Fruit fly (Drosophila melanogaster) whole organism, embryonic: ENCODE data around the gene nAChRalpha2.
A peak's percentile ranks its signal among the peaks of the same experiment; 100 is the strongest.

Source experiments
- B-H2 ChIP-seq: fragments of 200-800 bp; sonication (Bioruptor generic); optimal IDR thresholded peaks from 2 replicates; lab custom pipeline; 2018; ENCODE audit warnings: missing biosample characterization, mild to moderate bottlenecking, missing genetic modification characterization
- BtbVII ChIP-seq: fragments of 200-800 bp; sonication (Bioruptor generic); optimal IDR thresholded peaks from 3 replicates; lab custom pipeline; 2017; ENCODE audit warnings: missing biosample characterization, mild to moderate bottlenecking, missing genetic modification characterization
- CG10147 ChIP-seq: fragments of 200-800 bp; sonication (Bioruptor generic); optimal IDR thresholded peaks from 2 replicates; lab custom pipeline; 2019; ENCODE audit warnings: missing biosample characterization, mild to moderate bottlenecking, missing genetic modification characterization, moderate library complexity
- CG10543 ChIP-seq: fragments of 200-800 bp; sonication (Bioruptor generic); optimal IDR thresholded peaks from 3 replicates; lab custom pipeline; 2017; ENCODE audit warnings: missing biosample characterization, mild to moderate bottlenecking, missing genetic modification characterization, moderate library complexity
- CG11504 ChIP-seq: fragments of 200-800 bp; sonication (Bioruptor generic); optimal IDR thresholded peaks from 3 replicates; lab custom pipeline; 2019; ENCODE audit warnings: missing biosample characterization, mild to moderate bottlenecking, missing genetic modification characterization, moderate library complexity
- CG11560 ChIP-seq: fragments of 200-800 bp; sonication (Bioruptor generic); IDR thresholded peaks from 3 replicates; pipeline ENCODE4 v1.3.6; 2022; ENCODE audit warnings: missing biosample characterization, missing genetic modification characterization
- CG12155 ChIP-seq: fragments of 200-800 bp; sonication (Bioruptor generic); optimal IDR thresholded peaks from 3 replicates; lab custom pipeline; 2016; ENCODE audit warnings: missing biosample characterization, missing genetic modification characterization
- CG12769 ChIP-seq: fragments of 200-800 bp; sonication (Bioruptor generic); optimal IDR thresholded peaks from 2 replicates; lab custom pipeline; 2019; ENCODE audit warnings: missing biosample characterization, mild to moderate bottlenecking, missing genetic modification characterization, moderate library complexity
- CG13424 ChIP-seq: fragments of 200-800 bp; sonication (Bioruptor generic); optimal IDR thresholded peaks from 2 replicates; lab custom pipeline; 2019; ENCODE audit warnings: missing biosample characterization, mild to moderate bottlenecking, missing genetic modification characterization, moderate library complexity
- CG13894 ChIP-seq: fragments of 200-800 bp; sonication (Bioruptor generic); optimal IDR thresholded peaks from 3 replicates; lab custom pipeline; 2018; ENCODE audit warnings: missing biosample characterization, mild to moderate bottlenecking, missing genetic modification characterization, moderate library complexity
- CG14014 ChIP-seq: fragments of 200-800 bp; sonication (Bioruptor generic); IDR thresholded peaks from 2 replicates; pipeline ENCODE4 v1.3.6; 2022; ENCODE audit warnings: missing biosample characterization, missing genetic modification characterization
- CG15269 ChIP-seq: fragments of 200-800 bp; sonication (Bioruptor generic); optimal IDR thresholded peaks from 2 replicates; lab custom pipeline; 2018; ENCODE audit warnings: missing biosample characterization, mild to moderate bottlenecking, missing genetic modification characterization, moderate library complexity
- CG15514 ChIP-seq: fragments of 200-800 bp; sonication (Bioruptor generic); optimal IDR thresholded peaks from 3 replicates; lab custom pipeline; 2017; ENCODE audit warnings: missing biosample characterization, missing genetic modification characterization, mild to moderate bottlenecking, moderate library complexity, missing genetic modification reagents
- CG17359 ChIP-seq: fragments of 200-800 bp; sonication (Bioruptor generic); optimal IDR thresholded peaks from 3 replicates; lab custom pipeline; 2018; ENCODE audit warnings: missing biosample characterization, mild to moderate bottlenecking, missing genetic modification characterization, moderate library complexity
- CG17361 ChIP-seq: fragments of 200-800 bp; sonication (Bioruptor generic); IDR thresholded peaks from 3 replicates; pipeline ENCODE4 v1.3.6; 2022; ENCODE audit warnings: missing biosample characterization, missing genetic modification characterization
- CG17385 ChIP-seq: fragments of 200-800 bp; sonication (Bioruptor generic); optimal IDR thresholded peaks from 3 replicates; lab custom pipeline; 2018; ENCODE audit warnings: missing biosample characterization, mild to moderate bottlenecking, missing genetic modification characterization
- CG17829 ChIP-seq: fragments of 200-800 bp; optimal IDR thresholded peaks from 2 replicates; lab custom pipeline; 2019; ENCODE audit warnings: missing biosample characterization, mild to moderate bottlenecking, missing genetic modification characterization, moderate library complexity
- CG18262 ChIP-seq: fragments of 200-800 bp; optimal IDR thresholded peaks from 3 replicates; lab custom pipeline; 2019; ENCODE audit warnings: missing biosample characterization, mild to moderate bottlenecking, missing genetic modification characterization, moderate library complexity
- CG2116 ChIP-seq: fragments of 200-800 bp; sonication (Bioruptor generic); optimal IDR thresholded peaks from 3 replicates; lab custom pipeline; 2018; ENCODE audit warnings: missing biosample characterization, mild to moderate bottlenecking, missing genetic modification characterization
- CG2120 ChIP-seq: fragments of 200-800 bp; sonication (Bioruptor generic); optimal IDR thresholded peaks from 3 replicates; lab custom pipeline; 2016; ENCODE audit warnings: missing biosample characterization, missing genetic modification characterization
- CG2678 ChIP-seq: fragments of 200-800 bp; sonication (Bioruptor generic); optimal IDR thresholded peaks from 3 replicates; lab custom pipeline; 2019; ENCODE audit warnings: missing biosample characterization, mild to moderate bottlenecking, missing genetic modification characterization, moderate library complexity
- CG32532 ChIP-seq: fragments of 200-800 bp; sonication (Bioruptor generic); IDR thresholded peaks from 2 replicates; pipeline ENCODE4 v1.3.6; 2022; ENCODE audit warnings: missing biosample characterization, missing genetic modification characterization
- CG3281 ChIP-seq: fragments of 200-800 bp; sonication (Bioruptor generic); optimal IDR thresholded peaks from 3 replicates; lab custom pipeline; 2017; ENCODE audit warnings: missing biosample characterization, mild to moderate bottlenecking, missing genetic modification characterization
- CG6765 ChIP-seq: fragments of 200-800 bp; sonication (Bioruptor generic); optimal IDR thresholded peaks from 3 replicates; lab custom pipeline; 2017; ENCODE audit warnings: missing biosample characterization, mild to moderate bottlenecking, missing genetic modification characterization
- CG6813 ChIP-seq: fragments of 200-800 bp; sonication (Bioruptor generic); optimal IDR thresholded peaks from 2 replicates; lab custom pipeline; 2017; ENCODE audit warnings: missing biosample characterization, missing genetic modification characterization, mild to moderate bottlenecking, moderate library complexity, missing genetic modification reagents
- E2f2 ChIP-seq: fragments of 200-800 bp; sonication (Bioruptor generic); IDR thresholded peaks from 2 replicates; pipeline ENCODE4 v1.3.6; 2022; ENCODE audit warnings: missing biosample characterization, missing genetic modification characterization
- Fer1 ChIP-seq: fragments of 200-800 bp; sonication (Bioruptor generic); optimal IDR thresholded peaks from 2 replicates; lab custom pipeline; 2017; ENCODE audit warnings: missing biosample characterization, mild to moderate bottlenecking, missing genetic modification characterization
- Fer3 ChIP-seq: fragments of 200-800 bp; sonication (Bioruptor generic); optimal IDR thresholded peaks from 2 replicates; lab custom pipeline; 2018; ENCODE audit warnings: missing biosample characterization, mild to moderate bottlenecking, missing genetic modification characterization, moderate library complexity
- Hand ChIP-seq: fragments of 200-800 bp; sonication (Bioruptor generic); optimal IDR thresholded peaks from 2 replicates; lab custom pipeline; 2017; ENCODE audit warnings: mild to moderate bottlenecking, missing biosample characterization, missing genetic modification reagents, missing genetic modification characterization
- Hmr ChIP-seq: fragments of 200-800 bp; sonication (Bioruptor generic); optimal IDR thresholded peaks from 3 replicates; lab custom pipeline; 2017; ENCODE audit warnings: mild to moderate bottlenecking, missing biosample characterization, missing genetic modification reagents, missing genetic modification characterization
- Hr51 ChIP-seq, 2 experiments: fragments of 200-800 bp; sonication (Bioruptor generic); optimal IDR thresholded peaks; 2 replicates in 1 of 2; 3 replicates in 1 of 2; lab custom pipeline; 2016 to 2018; ENCODE audit warnings: missing biosample characterization in 2 of 2, missing genetic modification characterization in 2 of 2, mild to moderate bottlenecking in 1 of 2, moderate library complexity in 1 of 2
- Med ChIP-seq: fragments of 200-800 bp; sonication (Bioruptor generic); peaks from one replicate; lab custom pipeline; 2016; ENCODE audit warnings: missing biosample characterization, missing genetic modification characterization, mild to moderate bottlenecking, inconsistent platforms, moderate library complexity
- Meics ChIP-seq: fragments of 200-800 bp; sonication (Bioruptor generic); optimal IDR thresholded peaks from 2 replicates; lab custom pipeline; 2017; ENCODE audit warnings: missing biosample characterization, mild to moderate bottlenecking, missing genetic modification characterization
- Rfx ChIP-seq: fragments of 200-800 bp; sonication (Bioruptor generic); IDR thresholded peaks from 2 replicates; pipeline ENCODE4 v1.3.6; 2022; ENCODE audit warnings: missing biosample characterization, missing genetic modification characterization
- Xrp1 ChIP-seq: fragments of 200-800 bp; sonication (Bioruptor generic); IDR thresholded peaks from 2 replicates; pipeline ENCODE4 v1.3.6; 2022; ENCODE audit warnings: missing biosample characterization, missing genetic modification characterization
- caup ChIP-seq: fragments of 200-800 bp; sonication (Bioruptor generic); optimal IDR thresholded peaks from 3 replicates; lab custom pipeline; 2017; ENCODE audit warnings: missing biosample characterization, mild to moderate bottlenecking, missing genetic modification characterization, moderate library complexity; ENCODE audit not compliant: severe bottlenecking
- chm ChIP-seq: fragments of 200-800 bp; sonication (Bioruptor generic); IDR thresholded peaks from 2 replicates; pipeline ENCODE4 v1.3.6; 2022; ENCODE audit warnings: missing biosample characterization, missing genetic modification characterization
- gem ChIP-seq: fragments of 200-800 bp; sonication (Bioruptor generic); optimal IDR thresholded peaks from 2 replicates; lab custom pipeline; 2019; ENCODE audit warnings: missing biosample characterization, mild to moderate bottlenecking, missing genetic modification characterization, moderate library complexity
- grau ChIP-seq: fragments of 200-800 bp; optimal IDR thresholded peaks from 3 replicates; lab custom pipeline; 2019; ENCODE audit warnings: missing biosample characterization, mild to moderate bottlenecking, missing genetic modification characterization, moderate library complexity
- gro ChIP-seq: fragments of 200-800 bp; sonication (Bioruptor generic); optimal IDR thresholded peaks from 2 replicates; lab custom pipeline; 2016; ENCODE audit warnings: missing biosample characterization, missing genetic modification characterization
- ham ChIP-seq: fragments of 200-800 bp; sonication (Bioruptor generic); IDR thresholded peaks from 2 replicates; pipeline ENCODE4 v1.3.6; 2022; ENCODE audit warnings: missing biosample characterization, missing genetic modification characterization
- lilli ChIP-seq: fragments of 200-800 bp; sonication (Bioruptor generic); optimal IDR thresholded peaks from 3 replicates; lab custom pipeline; 2016; ENCODE audit warnings: missing biosample characterization, missing genetic modification characterization
- p53 ChIP-seq: fragments of 200-800 bp; sonication (Bioruptor generic); optimal IDR thresholded peaks from 2 replicates; lab custom pipeline; 2016; ENCODE audit warnings: missing biosample characterization, missing genetic modification characterization
- pb ChIP-seq: fragments of 200-800 bp; sonication (Bioruptor generic); optimal IDR thresholded peaks from 3 replicates; lab custom pipeline; 2016; ENCODE audit warnings: missing biosample characterization, missing genetic modification characterization
- phol ChIP-seq: fragments of 200-800 bp; sonication (Bioruptor generic); optimal IDR thresholded peaks from 3 replicates; lab custom pipeline; 2018; ENCODE audit warnings: missing biosample characterization, mild to moderate bottlenecking, missing genetic modification characterization, moderate library complexity
- row ChIP-seq: fragments of 200-800 bp; sonication (Bioruptor generic); IDR thresholded peaks from 3 replicates; pipeline ENCODE4 v1.3.6; 2022; ENCODE audit warnings: missing biosample characterization, missing genetic modification characterization
- scrt ChIP-seq: fragments of 200-800 bp; sonication (Bioruptor generic); optimal IDR thresholded peaks from 2 replicates; lab custom pipeline; 2018; ENCODE audit warnings: missing biosample characterization, mild to moderate bottlenecking, missing genetic modification characterization, moderate library complexity
- slbo ChIP-seq: fragments of 200-800 bp; sonication (Bioruptor generic); IDR thresholded peaks from 2 replicates; pipeline ENCODE4 v1.3.6; 2022; ENCODE audit warnings: missing biosample characterization, missing genetic modification characterization
- sug ChIP-seq: fragments of 200-800 bp; optimal IDR thresholded peaks from 2 replicates; lab custom pipeline; 2019; ENCODE audit warnings: missing biosample characterization, mild to moderate bottlenecking, missing genetic modification characterization, moderate library complexity
- tap ChIP-seq: fragments of 200-800 bp; optimal IDR thresholded peaks from 3 replicates; lab custom pipeline; 2019; ENCODE audit warnings: missing biosample characterization, mild to moderate bottlenecking, missing genetic modification characterization, moderate library complexity

Gene nAChRalpha2

dm6 chr3R:24474760-24475159, 10.5 kb upstream of the nAChRalpha2 start (continued):
- TF ChIP-seq scrt (GFP tag; lab: Kevin White, UChicago) (peak; percentile 36), slbo (GFP tag; lab: Robert Waterston, UW) (peak; percentile 35; the same call in 1 of the 2 replicates), Hmr (GFP tag; lab: Kevin White, UChicago) (peak; percentile 63), Hand (GFP tag; lab: Kevin White, UChicago) (peak; percentile 58), tap (peak; percentile 4), CG2678 (tag; lab: Kevin White, UChicago) (peak; percentile 62), Rfx (GFP tag; lab: Robert Waterston, UW) (0 out of 2 replicates have a peak, but pooled peaks have one; percentile 45), ham (GFP tag; lab: Robert Waterston, UW) (no peak), pb (GFP tag; lab: Kevin White, UChicago) (no peak), CG17829 (tag; lab: Kevin White, UChicago) (no peak), CG3281 (GFP tag; lab: Kevin White, UChicago) (peak; percentile 37), CG17361 (no peak), CG13424 (tag; lab: Kevin White, UChicago) (peak; percentile 24), grau (tag; lab: Kevin White, UChicago) (peak; percentile 19), chm (no peak), Xrp1 (no peak), CG6813 (peak; percentile 26), CG15514 (peak; percentile 35), CG14014 (peak; percentile 49; the same call in 1 of the 2 replicates), CG12155 (GFP tag; lab: Kevin White, UChicago) (no peak), sug (tag; lab: Kevin White, UChicago) (peak; percentile 14), B-H2 (peak; percentile 23), CG2116 (GFP tag; lab: Kevin White, UChicago) (no peak), CG32532 (GFP tag; lab: Robert Waterston, UW) (peak; percentile 58; the same call in 1 of the 2 replicates), CG17385 (GFP tag; lab: Kevin White, UChicago) (peak; percentile 26), BtbVII (GFP tag; lab: Kevin White, UChicago) (peak; percentile 13), Fer1 (GFP tag; lab: Kevin White, UChicago) (peak; percentile 80), Hr51 (GFP tag; optimal IDR thresholded peaks at IDR 0.05; lab: Kevin White, UChicago) (peak in 1 of 2 experiments; percentile 22), gro (GFP tag; lab: Kevin White, UChicago) (no peak), Fer3 (peak; percentile 28), CG10543 (GFP tag; lab: Kevin White, UChicago) (no peak), CG17359 (tag; lab: Kevin White, UChicago) (peak; percentile 6), CG12769 (peak; percentile 35), gem (peak; percentile 16), CG13894 (tag; lab: Kevin White, UChicago) (peak; percentile 61), CG18262 (no peak), CG6765 (GFP tag; lab: Kevin White, UChicago) (peak; percentile 17), phol (tag; lab: Kevin White, UChicago) (no peak), p53 (GFP tag; lab: Kevin White, UChicago) (no peak), caup (peak; percentile 50), CG2120 (GFP tag; lab: Kevin White, UChicago) (peak; percentile 49), Meics (GFP tag; lab: Kevin White, UChicago) (peak; percentile 47), E2f2 (GFP tag; lab: Robert Waterston, UW) (0 out of 2 replicates have a peak, but pooled peaks have one; percentile 13), lilli (GFP tag; lab: Kevin White, UChicago) (no peak), CG11504 (peak; percentile 28), CG15269 (tag; lab: Kevin White, UChicago) (peak; percentile 39), CG11560 (tag; lab: Robert Waterston, UW) (no peak), CG10147 (GFP tag; lab: Kevin White, UChicago) (peak; percentile 23), row (peak; percentile 48; the same call in 2 of the 3 replicates), Med (GFP tag; lab: Kevin White, UChicago) (peak; percentile 55)
